Worm (Caenorhabditis elegans) whole organism, midembryonic: ENCODE measurements around the gene srsy-2.

Experiments used
- klf-2 ChIP-seq: fragments of 200-800 bp; sonication (Bioruptor generic); conservative IDR thresholded peaks from 2 replicates; pipeline ENCODE4 v1.3.6; 2022; ENCODE audit warnings: missing genetic modification reagents, missing genetic modification characterization, missing compliant biosample characterization
- med-1 ChIP-seq: sonication (generic microtip); optimal IDR thresholded peaks from 2 replicates; lab custom pipeline; 2017; ENCODE audit warnings: missing genetic modification characterization, mild to moderate bottlenecking, missing compliant biosample characterization, antibody characterized with exemption, missing genetic modification reagents; ENCODE audit not compliant: insufficient read depth

DNA sequence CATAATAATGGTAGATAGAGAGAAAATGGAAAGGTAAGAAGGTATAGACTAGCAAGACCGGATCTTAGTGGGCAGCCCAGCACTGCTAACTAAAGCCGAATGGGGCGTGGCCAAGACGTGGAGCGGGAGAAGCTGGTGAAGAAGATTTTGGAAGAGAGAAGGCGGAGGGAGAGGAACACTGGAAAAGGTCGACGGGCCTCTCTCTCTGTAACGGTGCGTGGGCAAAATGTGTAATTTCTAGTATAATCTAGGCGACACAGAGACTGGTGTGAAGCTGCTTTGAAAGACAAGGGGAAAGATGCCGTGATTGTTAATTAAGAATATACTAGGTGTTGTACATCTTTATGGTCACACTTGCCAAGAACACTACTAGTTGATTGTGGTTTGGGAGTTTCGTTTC, 29.1 kb upstream of the srsy-2 start, which contains the start of gene F13H8.5:
- no peak for TF ChIP-seq klf-2
- no peak for TF ChIP-seq med-1 (GFP tag; lab: Kevin White, UChicago)
